Fruit fly (Drosophila melanogaster): ENCODE measurements around the gene Hsp70Ba.
"Not testable (repeated sequence)": the region's sequence is repeated elsewhere in the genome, so short reads cannot be mapped to it uniquely, and the experiment has no call there.

DNA sequence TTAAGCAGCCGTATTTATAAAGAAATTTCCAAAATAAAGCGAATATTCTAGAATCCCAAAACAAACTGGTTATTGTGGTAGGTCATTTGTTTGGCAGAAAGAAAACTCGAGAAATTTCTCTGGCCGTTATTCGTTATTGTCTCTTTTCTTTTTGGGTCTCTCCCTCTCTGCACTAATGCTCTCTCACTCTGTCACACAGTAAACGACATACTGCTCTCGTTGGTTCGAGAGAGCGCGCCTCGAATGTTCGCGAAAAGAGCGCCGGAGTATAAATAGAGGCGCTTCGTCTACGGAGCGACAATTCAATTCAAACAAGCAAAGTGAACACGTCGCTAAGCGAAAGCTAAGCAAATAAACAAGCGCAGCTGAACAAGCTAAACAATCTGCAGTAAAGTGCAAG, 34.6 kb upstream of the Hsp70Ba start, which contains the start of gene Hsp70Bbb:
- TF ChIP-seq h, ttk, Myc, insv, psq (optimal IDR thresholded peaks at IDR 0.05): not testable (repeated sequence)
